Worm (Caenorhabditis elegans) whole organism, L4 larva: ENCODE results near the gene ttr-59.
A peak's percentile ranks its signal among the peaks of the same experiment; 100 is the strongest.

Experiments used
- D1046.2 ChIP-seq: fragments of 200-800 bp; sonication (Bioruptor generic); IDR thresholded peaks from 2 replicates; pipeline ENCODE4 v1.3.6; 2022; ENCODE audit warnings: missing genetic modification characterization, missing compliant biosample characterization
- F10B5.3 ChIP-seq: sonication (generic microtip); optimal IDR thresholded peaks from 2 replicates; lab custom pipeline; 2016; ENCODE audit warnings: mild to moderate bottlenecking, missing genetic modification characterization, missing compliant biosample characterization
- F49E8.2 ChIP-seq: sonication (generic microtip); optimal IDR thresholded peaks from 2 replicates; lab custom pipeline; 2016; ENCODE audit warnings: missing compliant biosample characterization, mild to moderate bottlenecking, missing genetic modification characterization, borderline replicate concordance
- T26A8.4 ChIP-seq: fragments of 200-800 bp; sonication (Bioruptor generic); IDR thresholded peaks from 2 replicates; pipeline ENCODE4 v1.3.6; 2022; ENCODE audit warnings: missing genetic modification characterization, missing compliant biosample characterization
- Y5F2A.4 ChIP-seq: fragments of 200-800 bp; sonication (Bioruptor generic); optimal IDR thresholded peaks from 2 replicates; lab custom pipeline; 2018; ENCODE audit warnings: mild to moderate bottlenecking, missing genetic modification characterization, missing compliant biosample characterization
- ZK546.5 ChIP-seq, 2 experiments: sonication (generic microtip); optimal IDR thresholded peaks; 2 replicates each; lab custom pipeline; 2017; ENCODE audit warnings: missing biosample characterization in 2 of 2, missing genetic modification characterization in 2 of 2
- aly-2 ChIP-seq: sonication (generic microtip); optimal IDR thresholded peaks from 2 replicates; lab custom pipeline; 2018; ENCODE audit warnings: missing biosample characterization, missing genetic modification characterization
- daf-16 ChIP-seq, 3 experiments: sonication (generic microtip); optimal IDR thresholded peaks; 2 replicates each; lab custom pipeline; 2016 to 2017; ENCODE audit warnings: missing genetic modification characterization in 3 of 3, missing genetic modification reagents in 3 of 3, mild to moderate bottlenecking in 2 of 3, missing compliant biosample characterization in 2 of 3, missing biosample characterization in 1 of 3, moderate library complexity in 1 of 3
- dmd-6 ChIP-seq: fragments of 200-800 bp; sonication (Bioruptor generic); IDR thresholded peaks from 2 replicates; pipeline ENCODE4 v1.3.6; 2022; ENCODE audit warnings: missing genetic modification reagents, missing genetic modification characterization, missing compliant biosample characterization
- dpl-1 ChIP-seq: fragments of 150-350 bp; optimal IDR thresholded peaks from 2 replicates; lab custom pipeline; 2014; ENCODE audit warnings: missing biosample characterization, missing genetic modification reagents, missing genetic modification characterization
- duxl-1 ChIP-seq: sonication (generic microtip); optimal IDR thresholded peaks from 2 replicates; lab custom pipeline; 2016; ENCODE audit warnings: mild to moderate bottlenecking, missing genetic modification characterization, moderate library complexity, missing compliant biosample characterization; ENCODE audit not compliant: poor library complexity
- dve-1 ChIP-seq: sonication (generic microtip); optimal IDR thresholded peaks from 2 replicates; lab custom pipeline; 2017; ENCODE audit warnings: antibody characterized with exemption, mild to moderate bottlenecking, missing genetic modification characterization, missing compliant biosample characterization; ENCODE audit not compliant: insufficient read depth
- fkh-10 ChIP-seq: fragments of 150-350 bp; optimal IDR thresholded peaks from 2 replicates; lab custom pipeline; 2014; ENCODE audit warnings: missing biosample characterization, missing genetic modification reagents, missing genetic modification characterization
- gei-8 ChIP-seq: fragments of 200-800 bp; sonication (Bioruptor generic); optimal IDR thresholded peaks from 2 replicates; lab custom pipeline; 2018; ENCODE audit warnings: mild to moderate bottlenecking, missing genetic modification characterization, missing compliant biosample characterization
- hif-1 ChIP-seq, 2 experiments: sonication (generic microtip); optimal IDR thresholded peaks; 2 replicates each; lab custom pipeline; 2016 to 2017; ENCODE audit warnings: missing compliant biosample characterization in 2 of 2, missing genetic modification characterization in 2 of 2, missing genetic modification reagents in 2 of 2, missing genotype in 2 of 2, mild to moderate bottlenecking in 1 of 2
- hmg-1.1 ChIP-seq: fragments of 200-800 bp; sonication (Bioruptor generic); IDR thresholded peaks from 2 replicates; pipeline ENCODE4 v1.3.6; 2022; ENCODE audit warnings: missing genetic modification reagents, missing genetic modification characterization, missing compliant biosample characterization
- lim-7 ChIP-seq: fragments of 200-800 bp; sonication (Bioruptor generic); IDR thresholded peaks from 2 replicates; pipeline ENCODE4 v1.3.6; 2022; ENCODE audit warnings: missing genetic modification characterization, missing compliant biosample characterization
- lin-1 ChIP-seq: fragments of 200-800 bp; sonication (Bioruptor generic); IDR thresholded peaks from 2 replicates; pipeline ENCODE4 v1.3.6; 2022; ENCODE audit warnings: missing genetic modification reagents, missing genetic modification characterization, missing compliant biosample characterization
- lin-15B ChIP-seq: fragments of 150-350 bp; sonication (generic microtip); optimal IDR thresholded peaks from 3 replicates; lab custom pipeline; 2014; ENCODE audit warnings: missing biosample characterization, missing genetic modification characterization
- lin-38 ChIP-seq: fragments of 200-800 bp; sonication (Bioruptor generic); IDR thresholded peaks from 2 replicates; pipeline ENCODE4 v1.3.6; 2022; ENCODE audit warnings: missing genetic modification reagents, missing genetic modification characterization, missing compliant biosample characterization
- lir-3 ChIP-seq: sonication (generic microtip); optimal IDR thresholded peaks from 2 replicates; lab custom pipeline; 2016; ENCODE audit warnings: mild to moderate bottlenecking, missing genetic modification characterization, missing compliant biosample characterization
- lsy-2 ChIP-seq, 2 experiments: fragments of 150-350 bp in 1 of 2; sonication (generic microtip) in 1 of 2; optimal IDR thresholded peaks; 2 replicates each; lab custom pipeline; 2014 to 2017; ENCODE audit warnings: missing biosample characterization in 2 of 2, missing genetic modification characterization in 2 of 2
- madf-5 ChIP-seq, 2 experiments: fragments of 200-800 bp; sonication (Bioruptor generic); IDR thresholded peaks; 2 replicates each; pipeline ENCODE4 v1.3.6; 2022; ENCODE audit warnings: missing compliant biosample characterization in 2 of 2, missing genetic modification characterization in 2 of 2
- mdl-1 ChIP-seq, 2 experiments: fragments of 150-350 bp in 1 of 2; sonication (generic microtip) in 1 of 2; optimal IDR thresholded peaks; 2 replicates each; lab custom pipeline; 2014 to 2017; ENCODE audit warnings: missing biosample characterization in 2 of 2, missing genetic modification characterization in 2 of 2
- mxl-3 ChIP-seq: fragments of 200-800 bp; sonication (Bioruptor generic); optimal IDR thresholded peaks from 2 replicates; lab custom pipeline; 2018; ENCODE audit warnings: mild to moderate bottlenecking, missing genetic modification characterization, missing compliant biosample characterization
- nhr-10 ChIP-seq: fragments of 150-350 bp; optimal IDR thresholded peaks from 2 replicates; lab custom pipeline; 2014; ENCODE audit warnings: missing biosample characterization, missing genetic modification characterization
- nhr-102 ChIP-seq: sonication (generic microtip); optimal IDR thresholded peaks from 2 replicates; lab custom pipeline; 2016; ENCODE audit warnings: mild to moderate bottlenecking, missing genetic modification characterization, moderate library complexity, missing compliant biosample characterization
- nhr-111 ChIP-seq: fragments of 200-800 bp; sonication (Bioruptor generic); optimal IDR thresholded peaks from 2 replicates; lab custom pipeline; 2018; ENCODE audit warnings: mild to moderate bottlenecking, missing genetic modification characterization, missing compliant biosample characterization
- nhr-237 ChIP-seq: sonication (generic microtip); optimal IDR thresholded peaks from 2 replicates; lab custom pipeline; 2017; ENCODE audit warnings: missing biosample characterization, missing genetic modification characterization
- nhr-25 ChIP-seq: sonication (generic microtip); optimal IDR thresholded peaks from 2 replicates; lab custom pipeline; 2017; ENCODE audit warnings: missing genetic modification characterization, mild to moderate bottlenecking, missing compliant biosample characterization, antibody characterized with exemption, moderate library complexity, borderline replicate concordance; ENCODE audit not compliant: insufficient read depth
- nhr-41 ChIP-seq: fragments of 200-800 bp; sonication (Bioruptor generic); IDR thresholded peaks from 2 replicates; pipeline ENCODE4 v1.3.6; 2022; ENCODE audit warnings: missing genetic modification reagents, missing genetic modification characterization, missing compliant biosample characterization
- nhr-42 ChIP-seq: fragments of 200-800 bp; sonication (Bioruptor generic); IDR thresholded peaks from 2 replicates; pipeline ENCODE4 v1.3.6; 2022; ENCODE audit warnings: missing genetic modification characterization, missing compliant biosample characterization
- nhr-6 ChIP-seq: fragments of 150-350 bp; optimal IDR thresholded peaks from 2 replicates; lab custom pipeline; 2014; ENCODE audit warnings: missing biosample characterization, missing genetic modification characterization
- pha-4 ChIP-seq, 2 experiments: fragments of 150-350 bp in 1 of 2; fragments of 200-800 bp in 1 of 2; sonication (Bioruptor generic) in 1 of 2; IDR thresholded peaks in 1 of 2; optimal IDR thresholded peaks in 1 of 2; 2 replicates each; pipeline versions ENCODE4 v1.3.6 to Lab custom; 2014 to 2022; ENCODE audit warnings: missing genetic modification characterization in 2 of 2, missing genetic modification reagents in 2 of 2, missing biosample characterization in 1 of 2, missing compliant biosample characterization in 1 of 2
- php-3 ChIP-seq: fragments of 200-800 bp; sonication (Bioruptor generic); IDR thresholded peaks from 2 replicates; pipeline ENCODE4 v1.3.6; 2022; ENCODE audit warnings: missing genetic modification reagents, missing genetic modification characterization, missing compliant biosample characterization
- snpc-1.2 ChIP-seq: fragments of 200-800 bp; sonication (Bioruptor generic); IDR thresholded peaks from 2 replicates; pipeline ENCODE4 v1.3.6; 2022; ENCODE audit warnings: missing genetic modification reagents, missing genetic modification characterization, missing compliant biosample characterization
- spr-1 ChIP-seq: sonication (generic microtip); optimal IDR thresholded peaks from 2 replicates; lab custom pipeline; 2016; ENCODE audit warnings: mild to moderate bottlenecking, missing genetic modification characterization, missing compliant biosample characterization
- unc-62 ChIP-seq, 3 experiments: fragments of 150-350 bp in 1 of 3; sonication (generic microtip); optimal IDR thresholded peaks in 2 of 3; peaks in 1 of 3; 1 replicate in 1 of 3; 2 replicates in 2 of 3; lab custom pipeline; 2014 to 2017; ENCODE audit warnings: missing biosample characterization in 3 of 3, missing genetic modification characterization in 3 of 3, missing genetic modification reagents in 3 of 3, missing genotype in 1 of 3
- vab-7 ChIP-seq: fragments of 200-800 bp; sonication (Bioruptor generic); IDR thresholded peaks from 2 replicates; pipeline ENCODE4 v1.3.6; 2022; ENCODE audit warnings: missing genetic modification reagents, missing genetic modification characterization, missing compliant biosample characterization
- zip-11 ChIP-seq: fragments of 200-800 bp; sonication (Bioruptor generic); IDR thresholded peaks from 2 replicates; pipeline ENCODE4 v1.3.6; 2022; ENCODE audit warnings: missing genetic modification characterization, missing compliant biosample characterization
- ztf-11 ChIP-seq: fragments of 150-350 bp; optimal IDR thresholded peaks from 2 replicates; lab custom pipeline; 2014; ENCODE audit warnings: missing biosample characterization, missing genetic modification characterization
- ztf-7 ChIP-seq: fragments of 150-350 bp; optimal IDR thresholded peaks from 2 replicates; lab custom pipeline; 2014; ENCODE audit warnings: missing biosample characterization, missing genetic modification characterization

Gene ttr-59

DNA sequence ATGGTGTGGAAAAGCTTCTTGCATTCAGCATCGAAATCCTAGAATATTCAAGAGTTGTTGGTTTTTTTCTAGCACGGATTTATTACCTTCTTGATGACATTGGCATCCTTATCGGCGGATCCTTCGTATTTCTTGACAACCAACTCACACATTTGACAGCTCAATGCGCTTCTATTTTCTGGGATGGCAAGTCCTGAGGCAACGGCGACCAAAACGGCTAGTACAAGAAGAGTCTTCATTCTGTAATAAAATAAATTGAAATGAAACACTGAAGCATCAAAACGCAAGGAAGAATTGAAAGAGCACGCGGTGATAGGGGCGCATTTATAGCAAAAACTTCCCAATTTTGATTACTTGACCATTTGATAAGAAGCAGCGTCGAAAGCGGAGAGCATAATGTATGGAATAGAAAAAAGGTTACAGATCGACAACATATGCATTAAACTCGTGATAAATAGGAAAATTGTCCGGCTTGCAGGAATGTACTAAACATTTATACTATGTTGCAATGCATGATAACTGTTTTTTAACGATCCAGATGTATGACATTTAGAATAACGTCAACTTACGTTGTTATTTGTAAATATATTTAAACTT lies 9.4 kb upstream of the ttr-59 start, which contains the start of gene spp-5 (continued):
- TF ChIP-seq zip-11 = no peak
- peak; percentile 90 for TF ChIP-seq dmd-6 (GFP tag; lab: Robert Waterston, UW)
- no peak for TF ChIP-seq ZK546.5 (tag; optimal IDR thresholded peaks at IDR 0.05; lab: Kevin White, UChicago)

DNA sequence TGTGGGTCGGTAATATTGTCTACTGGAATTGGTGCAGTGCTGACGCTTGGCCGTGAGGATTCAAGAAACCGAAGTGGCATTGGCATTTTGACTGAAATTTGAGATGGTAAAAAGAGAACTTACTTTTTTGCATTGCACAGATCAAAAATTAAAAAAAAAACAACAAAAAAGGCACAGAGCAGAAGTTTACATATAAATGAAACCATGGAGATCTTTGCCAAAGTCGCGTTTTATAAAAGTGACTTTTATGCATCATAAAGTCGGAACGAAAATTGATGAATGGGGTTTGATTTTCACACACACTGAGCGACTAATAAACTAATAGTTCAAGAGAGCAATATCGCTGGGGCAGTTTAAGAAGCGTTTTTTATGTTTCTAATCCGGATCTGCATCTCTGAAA lies 7.3 kb upstream of the ttr-59 start, which contains the start of gene T08A9.13:
TSS of gene T08A9.13 (minus strand) at position 101 of the 400 bp plus-strand sequence.
- TF ChIP-seq aly-2 = no peak
- no peak for TF ChIP-seq lim-7
- TF ChIP-seq mxl-3 (GFP tag; lab: Kevin White, UChicago) = no peak
- TF ChIP-seq daf-16 (GFP tag; optimal IDR thresholded peaks at IDR 0.05; lab: Kevin White, UChicago) = no peak
- no peak for TF ChIP-seq daf-16 (tag; optimal IDR thresholded peaks at IDR 0.05; lab: Kevin White, UChicago)
- no peak for TF ChIP-seq F49E8.2 (tag; lab: Kevin White, UChicago)

DNA sequence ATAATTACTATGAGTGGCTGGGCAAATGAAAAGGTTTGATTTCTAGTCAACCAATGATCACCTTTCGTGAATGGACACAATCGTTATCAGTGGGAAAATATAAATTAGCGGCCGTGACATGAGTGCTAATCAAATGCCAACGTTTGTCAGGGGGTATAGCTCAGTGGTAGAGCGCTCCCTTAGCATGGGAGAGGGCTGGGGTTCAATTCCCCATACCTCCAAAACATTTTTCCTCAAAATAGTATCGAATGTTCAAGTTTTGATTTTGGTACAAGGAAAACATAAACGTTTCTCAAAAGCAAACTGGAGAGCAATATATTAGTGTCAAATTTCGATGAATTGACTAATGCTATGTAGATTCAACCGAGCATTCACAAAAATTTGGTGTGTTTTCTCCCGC lies 6.0 kb upstream of the ttr-59 start:
- peak; percentile 59 for TF ChIP-seq vab-7 (GFP tag; lab: Robert Waterston, UW)
- peak; percentile 86 for TF ChIP-seq snpc-1.2 (GFP tag; lab: Robert Waterston, UW)
- peak; percentile 81 for TF ChIP-seq lin-1 (GFP tag; lab: Robert Waterston, UW)
- TF ChIP-seq ztf-7 (tag; lab: Kevin White, UChicago) = peak; percentile 75
- no peak for TF ChIP-seq lin-15B (tag; lab: Kevin White, UChicago)
- peak; percentile 3 for TF ChIP-seq F10B5.3 (tag; lab: Kevin White, UChicago)
- TF ChIP-seq pha-4 (GFP tag; IDR thresholded peaks at IDR 0.05; lab: Robert Waterston, UW) = peak; percentile 87; the same call in 1 of the 2 replicates
- TF ChIP-seq pha-4 (tag; optimal IDR thresholded peaks at IDR 0.05; lab: Kevin White, UChicago) = no peak
- peak; percentile 60; the same call in 1 of the 2 replicates for TF ChIP-seq nhr-42 (GFP tag; lab: Robert Waterston, UW)
- TF ChIP-seq madf-5 (GFP tag; IDR thresholded peaks at IDR 0.05; lab: Robert Waterston, UW) = 0 out of 4 replicates have a peak, but pooled peaks have one; percentile 51 to 67
- peak; percentile 39; the same call in 1 of the 2 replicates for TF ChIP-seq nhr-41
- no peak for TF ChIP-seq ztf-11 (tag; lab: Kevin White, UChicago)
- peak; percentile 77 for TF ChIP-seq T26A8.4 (GFP tag; lab: Robert Waterston, UW)
- peak; percentile 72 for TF ChIP-seq nhr-111 (GFP tag; lab: Kevin White, UChicago)
- peak; percentile 57 for TF ChIP-seq lir-3 (tag; lab: Kevin White, UChicago)
- peak in 1 of 2 experiments; percentile 83 for TF ChIP-seq daf-16 (GFP tag; optimal IDR thresholded peaks at IDR 0.05; lab: Kevin White, UChicago)
- peak; percentile 71 for TF ChIP-seq daf-16 (tag; optimal IDR thresholded peaks at IDR 0.05; lab: Kevin White, UChicago)
- TF ChIP-seq Y5F2A.4 (GFP tag; lab: Kevin White, UChicago) = peak; percentile 34
- TF ChIP-seq lsy-2 (tag; optimal IDR thresholded peaks at IDR 0.05; lab: Kevin White, UChicago) = peak in 1 of 2 experiments; percentile 6
- peak; percentile 25 for TF ChIP-seq gei-8 (GFP tag; lab: Kevin White, UChicago)
- peak; percentile 83 for TF ChIP-seq lim-7
- TF ChIP-seq lin-38 (GFP tag; lab: Robert Waterston, UW) = peak; percentile 69
- TF ChIP-seq nhr-102 (tag; lab: Kevin White, UChicago) = peak; percentile 67
- peak; percentile 45; the same call in 1 of the 2 replicates for TF ChIP-seq hmg-1.1 (GFP tag; lab: Robert Waterston, UW)
- TF ChIP-seq nhr-25 = no peak
- TF ChIP-seq duxl-1 (tag; lab: Kevin White, UChicago) = peak; percentile 20
- no peak for TF ChIP-seq unc-62 (GFP tag; optimal IDR thresholded peaks at IDR 0.05 in 1 of 2; lab: Kevin White, UChicago)
- no peak for TF ChIP-seq unc-62 (tag; optimal IDR thresholded peaks at IDR 0.05; lab: Kevin White, UChicago)
- TF ChIP-seq mdl-1 (tag; optimal IDR thresholded peaks at IDR 0.05; lab: Kevin White, UChicago) = no peak
- peak; percentile 46 for TF ChIP-seq nhr-6
- no peak for TF ChIP-seq ZK546.5 (tag; optimal IDR thresholded peaks at IDR 0.05; lab: Kevin White, UChicago)
- TF ChIP-seq D1046.2 = peak; percentile 64; the same call in 1 of the 2 replicates
- peak in 1 of 2 experiments; percentile 13 for TF ChIP-seq hif-1 (tag; optimal IDR thresholded peaks at IDR 0.05; lab: Kevin White, UChicago)
- no peak for TF ChIP-seq nhr-10 (tag; lab: Kevin White, UChicago)
- no peak for TF ChIP-seq dpl-1 (GFP tag; lab: Kevin White, UChicago)
- TF ChIP-seq fkh-10 (GFP tag; lab: Kevin White, UChicago) = no peak
- no peak for TF ChIP-seq nhr-237 (tag; lab: Kevin White, UChicago)
- peak; percentile 48 for TF ChIP-seq dve-1 (tag; lab: Kevin White, UChicago)
- TF ChIP-seq spr-1 (tag; lab: Kevin White, UChicago) = peak; percentile 42
- TF ChIP-seq php-3 (GFP tag; lab: Robert Waterston, UW) = peak; percentile 61; the same call in 1 of the 2 replicates
